Fruit fly (Drosophila melanogaster) whole organism, pupa: ENCODE measurements around the gene CG6847.

Experiments used
- CG8301 ChIP-seq: fragments of 200-800 bp; sonication (Bioruptor generic); optimal IDR thresholded peaks from 2 replicates; lab custom pipeline; 2018; ENCODE audit warnings: missing biosample characterization, mild to moderate bottlenecking, missing genetic modification characterization
- fd96Ca ChIP-seq: fragments of 200-800 bp; sonication (Bioruptor generic); IDR thresholded peaks from 3 replicates; pipeline ENCODE4 v1.3.6; 2022; ENCODE audit warnings: missing biosample characterization, missing genetic modification characterization

The CG6847 gene

DNA sequence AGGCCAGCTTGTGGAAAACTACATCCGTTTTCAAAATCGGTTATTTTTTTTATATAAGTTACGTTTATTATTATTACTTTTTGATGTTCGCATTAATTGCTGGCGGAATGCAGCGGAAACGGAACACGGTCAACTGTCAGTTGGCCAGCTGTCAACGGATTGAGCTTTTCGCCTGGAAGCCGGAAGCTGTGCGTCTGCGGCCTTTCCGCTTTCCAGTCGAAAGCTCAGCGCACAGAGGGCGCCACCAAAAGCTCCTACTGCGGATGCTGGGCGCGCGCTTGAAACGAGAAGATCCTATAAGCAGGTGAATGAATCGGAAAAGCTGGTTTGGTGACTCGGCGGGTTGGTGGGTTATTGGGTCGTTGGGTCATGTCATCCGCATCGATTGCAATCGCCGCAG lies 56.9 kb downstream of the CG6847 start:
- TF ChIP-seq fd96Ca (no peak), CG8301 (tag; lab: Kevin White, UChicago) (no peak)
